Worm (Caenorhabditis elegans): ENCODE results near the gene srh-95.

Gene srh-95

ce11 chrV:16218522-16218921 lies 28.2 kb upstream of the srh-95 start, which contains the start of gene F11A5.15:
TSS of gene F11A5.15 (minus strand) at chrV:16218622.
- TF ChIP-seq dve-1 (tag; optimal IDR thresholded peaks at IDR 0.05) (no peak), ama-1 (optimal IDR thresholded peaks at IDR 0.05) (no peak), fax-1 (tag; optimal IDR thresholded peaks at IDR 0.05) (no peak), Y22D7AL.16 (tag; optimal IDR thresholded peaks at IDR 0.05) (no peak), pros-1 (tag; optimal IDR thresholded peaks at IDR 0.05) (no peak), ceh-30 (tag; optimal IDR thresholded peaks at IDR 0.05) (no peak), ztf-16 (tag; optimal IDR thresholded peaks at IDR 0.05) (no peak)

- TF ChIP-seq nhr-11 (tag; optimal IDR thresholded peaks at IDR 0.05) (no peak), odd-2 (tag; optimal IDR thresholded peaks at IDR 0.05) (no peak), hlh-30 (tag; optimal IDR thresholded peaks at IDR 0.05; ENCODE audit: insufficient read depth) (no peak), che-1 (tag; optimal IDR thresholded peaks at IDR 0.05) (no peak), unc-86 (tag; optimal IDR thresholded peaks at IDR 0.05) (no peak), nfya-1 (tag; optimal IDR thresholded peaks at IDR 0.05) (no peak), hlh-8 (tag; optimal IDR thresholded peaks at IDR 0.05) (no peak)
These were observed 27.5 kb upstream of the srh-95 start, which contains the start of gene glc-1 for ce11 chrV:16218972-16219757. TSS of gene glc-1 (plus strand) at chrV:16219634.

- TF ChIP-seq pax-1 (tag; optimal IDR thresholded peaks at IDR 0.05) (no peak), pros-1 (tag; optimal IDR thresholded peaks at IDR 0.05) (no peak), ztf-16 (tag; optimal IDR thresholded peaks at IDR 0.05) (no peak), ttx-3 (tag; optimal IDR thresholded peaks at IDR 0.05) (no peak), ceh-24 (tag; optimal IDR thresholded peaks at IDR 0.05) (no peak), madf-2 (tag; optimal IDR thresholded peaks at IDR 0.05) (no peak), elt-4 (tag; optimal IDR thresholded peaks at IDR 0.05) (no peak), C38D4.7 (GFP tag; optimal IDR thresholded peaks at IDR 0.05) (no peak), dve-1 (tag; optimal IDR thresholded peaks at IDR 0.05) (no peak), pag-3 (tag; optimal IDR thresholded peaks at IDR 0.05; ENCODE audit: borderline replicate concordance) (no peak), ceh-48 (tag; optimal IDR thresholded peaks at IDR 0.05) (no peak), T23F11.4 (GFP tag; optimal IDR thresholded peaks at IDR 0.05) (no peak), elt-2 (tag; optimal IDR thresholded peaks at IDR 0.05) (no peak)
These were observed 26.7 kb upstream of the srh-95 start for ce11 chrV:16220020-16220419.

ce11 chrV:16224027-16224426 lies 22.7 kb upstream of the srh-95 start, which contains the start of gene stdh-2:
TSS of gene stdh-2 (plus strand) at chrV:16224327.
- TF ChIP-seq hlh-30 (tag; optimal IDR thresholded peaks at IDR 0.05; ENCODE audit: insufficient read depth) (no peak), unc-86 (tag; optimal IDR thresholded peaks at IDR 0.05) (no peak), ceh-34 (tag; optimal IDR thresholded peaks at IDR 0.05) (no peak), lim-6 (tag; optimal IDR thresholded peaks at IDR 0.05) (no peak), dve-1 (tag; optimal IDR thresholded peaks at IDR 0.05) (no peak), Y22D7AL.16 (tag; optimal IDR thresholded peaks at IDR 0.05) (no peak), eyg-1 (tag; optimal IDR thresholded peaks at IDR 0.05) (no peak), elt-2 (tag; optimal IDR thresholded peaks at IDR 0.05) (no peak), unc-55 (GFP tag; optimal IDR thresholded peaks at IDR 0.05) (no peak), rnt-1 (tag; optimal IDR thresholded peaks at IDR 0.05) (no peak), ceh-19 (GFP tag; optimal IDR thresholded peaks at IDR 0.05) (no peak), pha-4 (tag; optimal IDR thresholded peaks at IDR 0.05) (no peak), pqm-1 (tag; optimal IDR thresholded peaks at IDR 0.05) (no peak), ceh-45 (GFP tag; IDR thresholded peaks at IDR 0.05) (no peak), K09A11.1 (tag; optimal IDR thresholded peaks at IDR 0.05; ENCODE audit: insufficient read depth) (no peak), ttx-3 (tag; optimal IDR thresholded peaks at IDR 0.05) (no peak), odd-2 (tag; optimal IDR thresholded peaks at IDR 0.05) (no peak), elt-4 (tag; optimal IDR thresholded peaks at IDR 0.05) (no peak), nhr-232 (tag; optimal IDR thresholded peaks at IDR 0.05) (no peak), K02D7.2 (tag; optimal IDR thresholded peaks at IDR 0.05) (no peak)

Data from whole organism, late embryonic.